Worm (Caenorhabditis elegans) whole organism, late embryonic: Measurements from ENCODE around the gene sdz-1.
A peak's percentile ranks its signal among the peaks of the same experiment; 100 is the strongest.

Source experiments
- C38D4.7 ChIP-seq: fragments of 200-800 bp; sonication (Bioruptor generic); optimal IDR thresholded peaks from 2 replicates; lab custom pipeline; 2018; ENCODE audit warnings: mild to moderate bottlenecking, missing genetic modification characterization, moderate library complexity, missing compliant biosample characterization
- K02D7.2 ChIP-seq: sonication (generic microtip); optimal IDR thresholded peaks from 2 replicates; lab custom pipeline; 2017; ENCODE audit warnings: mild to moderate bottlenecking, missing genetic modification characterization, missing compliant biosample characterization
- K09A11.1 ChIP-seq: sonication (generic microtip); optimal IDR thresholded peaks from 2 replicates; lab custom pipeline; 2017; ENCODE audit warnings: antibody characterized with exemption, mild to moderate bottlenecking, missing genetic modification characterization, missing compliant biosample characterization; ENCODE audit not compliant: insufficient read depth
- T23F11.4 ChIP-seq: fragments of 200-800 bp; sonication (Bioruptor generic); optimal IDR thresholded peaks from 2 replicates; lab custom pipeline; 2018; ENCODE audit warnings: mild to moderate bottlenecking, missing genetic modification characterization, missing compliant biosample characterization
- Y22D7AL.16 ChIP-seq: sonication (generic microtip); optimal IDR thresholded peaks from 2 replicates; lab custom pipeline; 2016; ENCODE audit warnings: missing genetic modification characterization, missing compliant biosample characterization
- ahr-1 ChIP-seq: sonication (generic microtip); optimal IDR thresholded peaks from 2 replicates; lab custom pipeline; 2016; ENCODE audit warnings: missing genetic modification characterization, missing compliant biosample characterization
- ama-1 ChIP-seq: fragments of 150-350 bp; optimal IDR thresholded peaks from 2 replicates; lab custom pipeline; 2014
- ceh-14 ChIP-seq: sonication (generic microtip); optimal IDR thresholded peaks from 2 replicates; lab custom pipeline; 2016; ENCODE audit warnings: missing genotype, missing genetic modification characterization, missing compliant biosample characterization
- ceh-18 ChIP-seq: sonication (generic microtip); optimal IDR thresholded peaks from 2 replicates; lab custom pipeline; 2016; ENCODE audit warnings: missing genetic modification characterization, missing compliant biosample characterization
- ceh-19 ChIP-seq: fragments of 200-800 bp; sonication (Bioruptor generic); optimal IDR thresholded peaks from 2 replicates; lab custom pipeline; 2018; ENCODE audit warnings: mild to moderate bottlenecking, missing genetic modification characterization, missing compliant biosample characterization
- ceh-2 ChIP-seq: sonication (generic microtip); optimal IDR thresholded peaks from 2 replicates; lab custom pipeline; 2016; ENCODE audit warnings: missing genotype, missing genetic modification characterization, missing compliant biosample characterization
- ceh-31 ChIP-seq: sonication (generic microtip); optimal IDR thresholded peaks from 2 replicates; lab custom pipeline; 2016; ENCODE audit warnings: missing genetic modification characterization, missing compliant biosample characterization
- ceh-45 ChIP-seq: fragments of 200-800 bp; sonication (Bioruptor generic); IDR thresholded peaks from 2 replicates; pipeline ENCODE4 v1.3.6; 2022; ENCODE audit warnings: missing genetic modification reagents, missing genetic modification characterization, missing compliant biosample characterization
- ceh-48 ChIP-seq: sonication (generic microtip); optimal IDR thresholded peaks from 2 replicates; lab custom pipeline; 2016; ENCODE audit warnings: missing genetic modification characterization, inconsistent platforms, missing compliant biosample characterization
- ceh-6 ChIP-seq: fragments of 200-800 bp; sonication (Bioruptor generic); optimal IDR thresholded peaks from 2 replicates; lab custom pipeline; 2018; ENCODE audit warnings: mild to moderate bottlenecking, missing genetic modification characterization, missing compliant biosample characterization
- ceh-9 ChIP-seq: sonication (generic microtip); optimal IDR thresholded peaks from 2 replicates; lab custom pipeline; 2016; ENCODE audit warnings: mild to moderate bottlenecking, missing genetic modification characterization, inconsistent platforms, missing compliant biosample characterization
- che-1 ChIP-seq: sonication (generic microtip); optimal IDR thresholded peaks from 2 replicates; lab custom pipeline; 2016; ENCODE audit warnings: mild to moderate bottlenecking, missing genetic modification characterization, missing compliant biosample characterization
- dve-1 ChIP-seq: sonication (generic microtip); optimal IDR thresholded peaks from 2 replicates; lab custom pipeline; 2017; ENCODE audit warnings: antibody characterized with exemption, mild to moderate bottlenecking, missing genetic modification characterization, missing compliant biosample characterization
- elt-2 ChIP-seq: sonication (generic microtip); optimal IDR thresholded peaks from 2 replicates; lab custom pipeline; 2016; ENCODE audit warnings: missing genetic modification reagents, missing genetic modification characterization, missing compliant biosample characterization
- elt-4 ChIP-seq: sonication (generic microtip); optimal IDR thresholded peaks from 2 replicates; lab custom pipeline; 2016; ENCODE audit warnings: missing genetic modification characterization, missing compliant biosample characterization
- fax-1 ChIP-seq: sonication (generic microtip); optimal IDR thresholded peaks from 2 replicates; lab custom pipeline; 2016; ENCODE audit warnings: missing genotype, missing genetic modification characterization, missing compliant biosample characterization
- fkh-10 ChIP-seq: fragments of 150-350 bp; optimal IDR thresholded peaks from 2 replicates; lab custom pipeline; 2014; ENCODE audit warnings: missing biosample characterization, missing genetic modification reagents, missing genetic modification characterization
- fkh-6 ChIP-seq: sonication (generic microtip); optimal IDR thresholded peaks from 2 replicates; lab custom pipeline; 2016; ENCODE audit warnings: missing genetic modification characterization, missing compliant biosample characterization
- hlh-13 ChIP-seq: fragments of 200-800 bp; sonication (Bioruptor generic); optimal IDR thresholded peaks from 2 replicates; lab custom pipeline; 2018; ENCODE audit warnings: mild to moderate bottlenecking, missing genetic modification characterization, missing compliant biosample characterization
- hlh-15 ChIP-seq: sonication (generic microtip); optimal IDR thresholded peaks from 2 replicates; lab custom pipeline; 2016; ENCODE audit warnings: missing genetic modification characterization, missing compliant biosample characterization
- hlh-8 ChIP-seq: sonication (generic microtip); optimal IDR thresholded peaks from 2 replicates; lab custom pipeline; 2016; ENCODE audit warnings: missing genotype, missing genetic modification characterization, missing compliant biosample characterization
- lim-6 ChIP-seq: sonication (generic microtip); optimal IDR thresholded peaks from 2 replicates; lab custom pipeline; 2016; ENCODE audit warnings: missing genetic modification characterization, missing compliant biosample characterization
- lin-11 ChIP-seq: fragments of 200-800 bp; sonication (Bioruptor generic); optimal IDR thresholded peaks from 2 replicates; lab custom pipeline; 2018; ENCODE audit warnings: mild to moderate bottlenecking, missing genetic modification characterization, missing compliant biosample characterization
- nfya-1 ChIP-seq: sonication (generic microtip); optimal IDR thresholded peaks from 2 replicates; lab custom pipeline; 2017; ENCODE audit warnings: missing genetic modification characterization, mild to moderate bottlenecking, missing compliant biosample characterization, antibody characterized with exemption, moderate library complexity
- nhr-11 ChIP-seq: fragments of 150-350 bp; optimal IDR thresholded peaks from 2 replicates; lab custom pipeline; 2014; ENCODE audit warnings: missing biosample characterization, missing genetic modification characterization
- nhr-232 ChIP-seq: sonication (generic microtip); optimal IDR thresholded peaks from 2 replicates; lab custom pipeline; 2016; ENCODE audit warnings: missing genetic modification characterization, missing compliant biosample characterization
- npax-4 ChIP-seq: sonication (generic microtip); optimal IDR thresholded peaks from 2 replicates; lab custom pipeline; 2016; ENCODE audit warnings: missing genetic modification characterization, missing compliant biosample characterization
- odd-2 ChIP-seq: sonication (generic microtip); optimal IDR thresholded peaks from 2 replicates; lab custom pipeline; 2017; ENCODE audit warnings: antibody characterized with exemption, mild to moderate bottlenecking, missing genetic modification characterization, missing compliant biosample characterization
- pag-3 ChIP-seq: sonication (generic microtip); optimal IDR thresholded peaks from 2 replicates; lab custom pipeline; 2016; ENCODE audit warnings: missing compliant biosample characterization, missing genetic modification characterization, borderline replicate concordance
- pat-9 ChIP-seq: fragments of 200-800 bp; sonication (Bioruptor generic); optimal IDR thresholded peaks from 2 replicates; lab custom pipeline; 2018; ENCODE audit warnings: mild to moderate bottlenecking, missing genetic modification characterization, moderate library complexity, missing compliant biosample characterization
- pax-1 ChIP-seq: fragments of 150-350 bp; optimal IDR thresholded peaks from 2 replicates; lab custom pipeline; 2014; ENCODE audit warnings: missing biosample characterization, missing genetic modification characterization
- pha-2 ChIP-seq: sonication (generic microtip); optimal IDR thresholded peaks from 2 replicates; lab custom pipeline; 2017; ENCODE audit warnings: mild to moderate bottlenecking, missing genetic modification characterization, missing compliant biosample characterization
- pha-4 ChIP-seq: fragments of 150-350 bp; optimal IDR thresholded peaks from 2 replicates; lab custom pipeline; 2018; ENCODE audit warnings: missing biosample characterization, missing genetic modification reagents, missing genetic modification characterization
- pqm-1 ChIP-seq: sonication (generic microtip); optimal IDR thresholded peaks from 2 replicates; lab custom pipeline; 2016; ENCODE audit warnings: missing genetic modification characterization, missing compliant biosample characterization
- pros-1 ChIP-seq: fragments of 150-350 bp; optimal IDR thresholded peaks from 2 replicates; lab custom pipeline; 2014; ENCODE audit warnings: missing biosample characterization, missing genetic modification reagents, missing genetic modification characterization
- ref-2 ChIP-seq: sonication (generic microtip); optimal IDR thresholded peaks from 2 replicates; lab custom pipeline; 2016; ENCODE audit warnings: missing genetic modification characterization, missing compliant biosample characterization
- rnt-1 ChIP-seq: sonication (generic microtip); optimal IDR thresholded peaks from 2 replicates; lab custom pipeline; 2016; ENCODE audit warnings: missing genetic modification characterization, missing compliant biosample characterization
- sdc-2 ChIP-seq: sonication (generic microtip); optimal IDR thresholded peaks from 2 replicates; lab custom pipeline; 2016; ENCODE audit warnings: missing genotype, missing genetic modification characterization, missing compliant biosample characterization
- sox-2 ChIP-seq: fragments of 200-800 bp; sonication (Bioruptor generic); IDR thresholded peaks from 2 replicates; pipeline ENCODE4 v1.3.6; 2022; ENCODE audit warnings: missing genetic modification reagents, missing genetic modification characterization, missing compliant biosample characterization
- sox-4 ChIP-seq: sonication (generic microtip); optimal IDR thresholded peaks from 2 replicates; lab custom pipeline; 2017; ENCODE audit warnings: mild to moderate bottlenecking, missing genetic modification characterization, inconsistent platforms, missing compliant biosample characterization
- syd-9 ChIP-seq: sonication (generic microtip); optimal IDR thresholded peaks from 2 replicates; lab custom pipeline; 2016; ENCODE audit warnings: mild to moderate bottlenecking, missing genetic modification characterization, moderate library complexity, missing compliant biosample characterization
- tbx-2 ChIP-seq: sonication (generic microtip); optimal IDR thresholded peaks from 2 replicates; lab custom pipeline; 2016; ENCODE audit warnings: missing genetic modification characterization, missing compliant biosample characterization
- tbx-7 ChIP-seq: sonication (generic microtip); optimal IDR thresholded peaks from 2 replicates; lab custom pipeline; 2016; ENCODE audit warnings: missing genotype, missing genetic modification characterization, missing compliant biosample characterization
- ttx-3 ChIP-seq: sonication (generic microtip); optimal IDR thresholded peaks from 2 replicates; lab custom pipeline; 2016; ENCODE audit warnings: missing genetic modification reagents, missing genetic modification characterization, missing compliant biosample characterization
- unc-3 ChIP-seq, 2 experiments: fragments of 200-800 bp in 1 of 2; sonication (Bioruptor generic) in 1 of 2; sonication (generic microtip) in 1 of 2; conservative IDR thresholded peaks in 1 of 2; optimal IDR thresholded peaks in 1 of 2; 2 replicates each; pipeline versions ENCODE4 v1.3.6 to Lab custom; 2016 to 2022; ENCODE audit warnings: missing compliant biosample characterization in 2 of 2, missing genetic modification characterization in 2 of 2, missing genetic modification reagents in 1 of 2
- unc-42 ChIP-seq: sonication (generic microtip); optimal IDR thresholded peaks from 2 replicates; lab custom pipeline; 2016; ENCODE audit warnings: missing genotype, missing genetic modification characterization, missing compliant biosample characterization
- unc-86 ChIP-seq: sonication (generic microtip); optimal IDR thresholded peaks from 2 replicates; lab custom pipeline; 2016; ENCODE audit warnings: missing genetic modification characterization, missing compliant biosample characterization
- ztf-16 ChIP-seq: sonication (generic microtip); optimal IDR thresholded peaks from 2 replicates; lab custom pipeline; 2017; ENCODE audit warnings: missing genetic modification characterization, missing compliant biosample characterization

sdz-1 gene

ce11 chrIII:8678371-8678770 lies 21.8 kb downstream of the sdz-1 start:
- TF ChIP-seq pat-9 (peak; percentile 93), sdc-2 (peak; percentile 86), pag-3 (tag; lab: Kevin White, UChicago) (peak; percentile 77), ceh-2 (tag; lab: Kevin White, UChicago) (peak; percentile 84), lim-6 (tag; lab: Kevin White, UChicago) (peak; percentile 85), Y22D7AL.16 (peak; percentile 90), elt-2 (tag; lab: Kevin White, UChicago) (peak; percentile 96), ceh-45 (peak; percentile 91), pha-2 (tag; lab: Kevin White, UChicago) (peak; percentile 93), tbx-7 (tag; lab: Kevin White, UChicago) (peak; percentile 62), ceh-14 (peak; percentile 92), pros-1 (peak; percentile 37), ztf-16 (tag; lab: Kevin White, UChicago) (peak; percentile 93), fax-1 (peak; percentile 89), lin-11 (tag; lab: Kevin White, UChicago) (peak; percentile 92), ceh-9 (peak; percentile 83), hlh-8 (peak; percentile 77), ceh-31 (tag; lab: Kevin White, UChicago) (peak; percentile 73), sox-4 (tag; lab: Kevin White, UChicago) (peak; percentile 95), sox-2 (GFP tag; lab: Robert Waterston, UW) (peak; percentile 86), fkh-6 (peak; percentile 94), K02D7.2 (tag; lab: Kevin White, UChicago) (peak; percentile 93), nfya-1 (tag; lab: Kevin White, UChicago) (peak; percentile 81), unc-3 (GFP tag; conservative IDR thresholded peaks at IDR 0.05; lab: Robert Waterston, UW) (peak; percentile 94), unc-3 (tag; optimal IDR thresholded peaks at IDR 0.05; lab: Kevin White, UChicago) (peak; percentile 89), tbx-2 (tag; lab: Kevin White, UChicago) (peak; percentile 92), nhr-232 (tag; lab: Kevin White, UChicago) (peak; percentile 86), che-1 (tag; lab: Kevin White, UChicago) (peak; percentile 94), nhr-11 (tag; lab: Kevin White, UChicago) (no peak), ahr-1 (tag; lab: Kevin White, UChicago) (peak; percentile 84), elt-4 (tag; lab: Kevin White, UChicago) (peak; percentile 63), ttx-3 (peak; percentile 88), pha-4 (tag; lab: Kevin White, UChicago) (no peak), unc-86 (tag; lab: Kevin White, UChicago) (peak; percentile 93), rnt-1 (tag; lab: Kevin White, UChicago) (peak; percentile 84), ceh-6 (GFP tag; lab: Kevin White, UChicago) (peak; percentile 95), odd-2 (tag; lab: Kevin White, UChicago) (peak; percentile 86), npax-4 (tag; lab: Kevin White, UChicago) (peak; percentile 81), pax-1 (no peak), ceh-19 (peak; percentile 95), fkh-10 (GFP tag; lab: Kevin White, UChicago) (peak; percentile 42), K09A11.1 (tag; lab: Kevin White, UChicago) (peak; percentile 91), hlh-15 (tag; lab: Kevin White, UChicago) (peak; percentile 92), C38D4.7 (GFP tag; lab: Kevin White, UChicago) (peak; percentile 91), pqm-1 (tag; lab: Kevin White, UChicago) (peak; percentile 50), dve-1 (tag; lab: Kevin White, UChicago) (peak; percentile 87), hlh-13 (GFP tag; lab: Kevin White, UChicago) (peak; percentile 95), ceh-48 (tag; lab: Kevin White, UChicago) (peak; percentile 84), unc-42 (tag; lab: Kevin White, UChicago) (peak; percentile 69), ama-1 (no peak), ref-2 (tag; lab: Kevin White, UChicago) (peak; percentile 93), ceh-18 (tag; lab: Kevin White, UChicago) (peak; percentile 90), syd-9 (tag; lab: Kevin White, UChicago) (peak; percentile 94), T23F11.4 (GFP tag; lab: Kevin White, UChicago) (peak; percentile 94)
